Worm (Caenorhabditis elegans) whole organism, mixed stage, embryonic: ENCODE data around the gene K02D3.2.

ENCODE experiments used
- blmp-1 ChIP-seq: fragments of 150-350 bp; optimal IDR thresholded peaks from 2 replicates; lab custom pipeline; 2014; ENCODE audit warnings: missing biosample characterization, missing genetic modification characterization
- ceh-83 ChIP-seq: fragments of 200-800 bp; sonication (Bioruptor generic); optimal IDR thresholded peaks from 2 replicates; lab custom pipeline; 2018; ENCODE audit warnings: mild to moderate bottlenecking, missing genetic modification characterization, missing compliant biosample characterization
- ces-1 ChIP-seq: fragments of 150-350 bp; optimal IDR thresholded peaks from 2 replicates; lab custom pipeline; 2014; ENCODE audit warnings: missing biosample characterization, missing genetic modification reagents, missing genetic modification characterization
- drap-1 ChIP-seq: fragments of 200-800 bp; sonication (Bioruptor generic); optimal IDR thresholded peaks from 3 replicates; lab custom pipeline; 2018; ENCODE audit warnings: mild to moderate bottlenecking, missing genetic modification characterization, missing compliant biosample characterization
- elt-1 ChIP-seq: sonication (generic microtip); optimal IDR thresholded peaks from 2 replicates; lab custom pipeline; 2017; ENCODE audit warnings: missing genetic modification characterization, mild to moderate bottlenecking, missing compliant biosample characterization, antibody characterized with exemption, moderate library complexity, borderline replicate concordance; ENCODE audit not compliant: insufficient read depth
- flh-1 ChIP-seq: fragments of 200-800 bp; sonication (Bioruptor generic); optimal IDR thresholded peaks from 2 replicates; lab custom pipeline; 2018; ENCODE audit warnings: mild to moderate bottlenecking, missing genetic modification characterization, moderate library complexity, missing compliant biosample characterization
- mep-1 ChIP-seq: fragments of 150-350 bp; optimal IDR thresholded peaks from 2 replicates; lab custom pipeline; 2017; ENCODE audit warnings: missing biosample characterization, missing genetic modification reagents, missing genetic modification characterization, inconsistent platforms
- mls-2 ChIP-seq: sonication (generic microtip); optimal IDR thresholded peaks from 2 replicates; lab custom pipeline; 2016; ENCODE audit warnings: mild to moderate bottlenecking, missing genetic modification characterization, moderate library complexity, missing compliant biosample characterization
- nhr-12 ChIP-seq: fragments of 150-350 bp; optimal IDR thresholded peaks from 2 replicates; lab custom pipeline; 2014; ENCODE audit warnings: missing biosample characterization, missing genetic modification characterization
- nhr-28 ChIP-seq: fragments of 150-350 bp; optimal IDR thresholded peaks from 2 replicates; lab custom pipeline; 2014; ENCODE audit warnings: missing biosample characterization, missing genetic modification characterization
- pha-4 ChIP-seq: fragments of 150-350 bp; optimal IDR thresholded peaks from 2 replicates; lab custom pipeline; 2018; ENCODE audit warnings: missing biosample characterization, missing genetic modification reagents, missing genetic modification characterization
- snpc-4 ChIP-seq: fragments of 150-350 bp; optimal IDR thresholded peaks from 2 replicates; lab custom pipeline; 2014; ENCODE audit warnings: missing biosample characterization, missing genetic modification characterization
- unc-62 ChIP-seq: fragments of 150-350 bp; optimal IDR thresholded peaks from 2 replicates; lab custom pipeline; 2014; ENCODE audit warnings: missing biosample characterization, missing genetic modification reagents, missing genetic modification characterization
- ztf-11 ChIP-seq: fragments of 150-350 bp; optimal IDR thresholded peaks from 2 replicates; lab custom pipeline; 2014; ENCODE audit warnings: missing biosample characterization, missing genetic modification characterization

- TF ChIP-seq mep-1 (tag; lab: Kevin White, UChicago) = peak; percentile 1
- TF ChIP-seq drap-1 (GFP tag; lab: Kevin White, UChicago) = no peak
- no peak for TF ChIP-seq ztf-11 (tag; lab: Kevin White, UChicago)
- TF ChIP-seq elt-1 (tag; lab: Kevin White, UChicago) = no peak
- no peak for TF ChIP-seq mls-2 (tag; lab: Kevin White, UChicago)
- TF ChIP-seq snpc-4 = no peak
- TF ChIP-seq ces-1 (GFP tag; lab: Kevin White, UChicago) = no peak
- TF ChIP-seq nhr-28 (tag; lab: Kevin White, UChicago) = no peak
- TF ChIP-seq blmp-1 (tag; lab: Kevin White, UChicago) = no peak
- no peak for TF ChIP-seq flh-1 (GFP tag; lab: Kevin White, UChicago)
- peak; percentile 54 for TF ChIP-seq pha-4 (tag; lab: Kevin White, UChicago)
- no peak for TF ChIP-seq nhr-12
- no peak for TF ChIP-seq unc-62 (GFP tag; lab: Kevin White, UChicago)
- no peak for TF ChIP-seq ceh-83 (GFP tag; lab: Kevin White, UChicago)
Measured at ce11 chrX:13743371-13743770, 31.6 kb upstream of the K02D3.2 start.
